Worm (Caenorhabditis elegans) whole organism, late embryonic: ENCODE results near the gene nuo-3.

ENCODE experiments used
- C08G9.2 ChIP-seq: sonication (generic microtip); optimal IDR thresholded peaks from 2 replicates; lab custom pipeline; 2016; ENCODE audit warnings: mild to moderate bottlenecking, missing genetic modification characterization, moderate library complexity, missing compliant biosample characterization
- C38D4.7 ChIP-seq: fragments of 200-800 bp; sonication (Bioruptor generic); optimal IDR thresholded peaks from 2 replicates; lab custom pipeline; 2018; ENCODE audit warnings: mild to moderate bottlenecking, missing genetic modification characterization, moderate library complexity, missing compliant biosample characterization
- K09A11.1 ChIP-seq: sonication (generic microtip); optimal IDR thresholded peaks from 2 replicates; lab custom pipeline; 2017; ENCODE audit warnings: antibody characterized with exemption, mild to moderate bottlenecking, missing genetic modification characterization, missing compliant biosample characterization; ENCODE audit not compliant: insufficient read depth
- T23F11.4 ChIP-seq: fragments of 200-800 bp; sonication (Bioruptor generic); optimal IDR thresholded peaks from 2 replicates; lab custom pipeline; 2018; ENCODE audit warnings: mild to moderate bottlenecking, missing genetic modification characterization, missing compliant biosample characterization
- Y22D7AL.16 ChIP-seq: sonication (generic microtip); optimal IDR thresholded peaks from 2 replicates; lab custom pipeline; 2016; ENCODE audit warnings: missing genetic modification characterization, missing compliant biosample characterization
- ahr-1 ChIP-seq: sonication (generic microtip); optimal IDR thresholded peaks from 2 replicates; lab custom pipeline; 2016; ENCODE audit warnings: missing genetic modification characterization, missing compliant biosample characterization
- ama-1 ChIP-seq: fragments of 150-350 bp; optimal IDR thresholded peaks from 2 replicates; lab custom pipeline; 2014
- ceh-14 ChIP-seq: sonication (generic microtip); optimal IDR thresholded peaks from 2 replicates; lab custom pipeline; 2016; ENCODE audit warnings: missing genotype, missing genetic modification characterization, missing compliant biosample characterization
- ceh-18 ChIP-seq: sonication (generic microtip); optimal IDR thresholded peaks from 2 replicates; lab custom pipeline; 2016; ENCODE audit warnings: missing genetic modification characterization, missing compliant biosample characterization
- ceh-19 ChIP-seq: fragments of 200-800 bp; sonication (Bioruptor generic); optimal IDR thresholded peaks from 2 replicates; lab custom pipeline; 2018; ENCODE audit warnings: mild to moderate bottlenecking, missing genetic modification characterization, missing compliant biosample characterization
- ceh-2 ChIP-seq: sonication (generic microtip); optimal IDR thresholded peaks from 2 replicates; lab custom pipeline; 2016; ENCODE audit warnings: missing genotype, missing genetic modification characterization, missing compliant biosample characterization
- ceh-22 ChIP-seq: sonication (generic microtip); optimal IDR thresholded peaks from 2 replicates; lab custom pipeline; 2017; ENCODE audit warnings: missing biosample characterization, missing genetic modification characterization
- ceh-30 ChIP-seq: fragments of 150-350 bp; optimal IDR thresholded peaks from 2 replicates; lab custom pipeline; 2014; ENCODE audit warnings: missing biosample characterization, missing genetic modification characterization
- ceh-31 ChIP-seq: sonication (generic microtip); optimal IDR thresholded peaks from 2 replicates; lab custom pipeline; 2016; ENCODE audit warnings: missing genetic modification characterization, missing compliant biosample characterization
- ceh-34 ChIP-seq: sonication (generic microtip); optimal IDR thresholded peaks from 2 replicates; lab custom pipeline; 2016; ENCODE audit warnings: mild to moderate bottlenecking, missing genetic modification characterization, missing compliant biosample characterization
- ceh-45 ChIP-seq: fragments of 200-800 bp; sonication (Bioruptor generic); IDR thresholded peaks from 2 replicates; pipeline ENCODE4 v1.3.6; 2022; ENCODE audit warnings: missing genetic modification reagents, missing genetic modification characterization, missing compliant biosample characterization
- ceh-48 ChIP-seq: sonication (generic microtip); optimal IDR thresholded peaks from 2 replicates; lab custom pipeline; 2016; ENCODE audit warnings: missing genetic modification characterization, inconsistent platforms, missing compliant biosample characterization
- ceh-6 ChIP-seq: fragments of 200-800 bp; sonication (Bioruptor generic); optimal IDR thresholded peaks from 2 replicates; lab custom pipeline; 2018; ENCODE audit warnings: mild to moderate bottlenecking, missing genetic modification characterization, missing compliant biosample characterization
- ceh-9 ChIP-seq: sonication (generic microtip); optimal IDR thresholded peaks from 2 replicates; lab custom pipeline; 2016; ENCODE audit warnings: mild to moderate bottlenecking, missing genetic modification characterization, inconsistent platforms, missing compliant biosample characterization
- dve-1 ChIP-seq: sonication (generic microtip); optimal IDR thresholded peaks from 2 replicates; lab custom pipeline; 2017; ENCODE audit warnings: antibody characterized with exemption, mild to moderate bottlenecking, missing genetic modification characterization, missing compliant biosample characterization
- ets-4 ChIP-seq: sonication (generic microtip); optimal IDR thresholded peaks from 2 replicates; lab custom pipeline; 2016; ENCODE audit warnings: missing genetic modification characterization, missing compliant biosample characterization
- eyg-1 ChIP-seq: sonication (generic microtip); optimal IDR thresholded peaks from 2 replicates; lab custom pipeline; 2016; ENCODE audit warnings: missing genotype, missing genetic modification characterization, missing compliant biosample characterization
- fax-1 ChIP-seq: sonication (generic microtip); optimal IDR thresholded peaks from 2 replicates; lab custom pipeline; 2016; ENCODE audit warnings: missing genotype, missing genetic modification characterization, missing compliant biosample characterization
- fkh-6 ChIP-seq: sonication (generic microtip); optimal IDR thresholded peaks from 2 replicates; lab custom pipeline; 2016; ENCODE audit warnings: missing genetic modification characterization, missing compliant biosample characterization
- gmeb-2 ChIP-seq: sonication (generic microtip); optimal IDR thresholded peaks from 2 replicates; lab custom pipeline; 2016; ENCODE audit warnings: missing genetic modification characterization, inconsistent platforms, missing compliant biosample characterization
- hlh-13 ChIP-seq: fragments of 200-800 bp; sonication (Bioruptor generic); optimal IDR thresholded peaks from 2 replicates; lab custom pipeline; 2018; ENCODE audit warnings: mild to moderate bottlenecking, missing genetic modification characterization, missing compliant biosample characterization
- hlh-15 ChIP-seq: sonication (generic microtip); optimal IDR thresholded peaks from 2 replicates; lab custom pipeline; 2016; ENCODE audit warnings: missing genetic modification characterization, missing compliant biosample characterization
- hlh-30 ChIP-seq: sonication (generic microtip); optimal IDR thresholded peaks from 2 replicates; lab custom pipeline; 2017; ENCODE audit warnings: antibody characterized with exemption, missing genetic modification characterization, missing compliant biosample characterization; ENCODE audit not compliant: insufficient read depth
- hlh-8 ChIP-seq: sonication (generic microtip); optimal IDR thresholded peaks from 2 replicates; lab custom pipeline; 2016; ENCODE audit warnings: missing genotype, missing genetic modification characterization, missing compliant biosample characterization
- lim-6 ChIP-seq: sonication (generic microtip); optimal IDR thresholded peaks from 2 replicates; lab custom pipeline; 2016; ENCODE audit warnings: missing genetic modification characterization, missing compliant biosample characterization
- lin-11 ChIP-seq: fragments of 200-800 bp; sonication (Bioruptor generic); optimal IDR thresholded peaks from 2 replicates; lab custom pipeline; 2018; ENCODE audit warnings: mild to moderate bottlenecking, missing genetic modification characterization, missing compliant biosample characterization
- mec-3 ChIP-seq: sonication (generic microtip); optimal IDR thresholded peaks from 2 replicates; lab custom pipeline; 2016; ENCODE audit warnings: borderline replicate concordance, missing genetic modification characterization, missing compliant biosample characterization
- nfya-1 ChIP-seq: sonication (generic microtip); optimal IDR thresholded peaks from 2 replicates; lab custom pipeline; 2017; ENCODE audit warnings: missing genetic modification characterization, mild to moderate bottlenecking, missing compliant biosample characterization, antibody characterized with exemption, moderate library complexity
- nhr-11 ChIP-seq: fragments of 150-350 bp; optimal IDR thresholded peaks from 2 replicates; lab custom pipeline; 2014; ENCODE audit warnings: missing biosample characterization, missing genetic modification characterization
- nhr-232 ChIP-seq: sonication (generic microtip); optimal IDR thresholded peaks from 2 replicates; lab custom pipeline; 2016; ENCODE audit warnings: missing genetic modification characterization, missing compliant biosample characterization
- npax-4 ChIP-seq: sonication (generic microtip); optimal IDR thresholded peaks from 2 replicates; lab custom pipeline; 2016; ENCODE audit warnings: missing genetic modification characterization, missing compliant biosample characterization
- pag-3 ChIP-seq: sonication (generic microtip); optimal IDR thresholded peaks from 2 replicates; lab custom pipeline; 2016; ENCODE audit warnings: missing compliant biosample characterization, missing genetic modification characterization, borderline replicate concordance
- pax-1 ChIP-seq: fragments of 150-350 bp; optimal IDR thresholded peaks from 2 replicates; lab custom pipeline; 2014; ENCODE audit warnings: missing biosample characterization, missing genetic modification characterization
- pha-4 ChIP-seq: fragments of 150-350 bp; optimal IDR thresholded peaks from 2 replicates; lab custom pipeline; 2018; ENCODE audit warnings: missing biosample characterization, missing genetic modification reagents, missing genetic modification characterization
- pqm-1 ChIP-seq: sonication (generic microtip); optimal IDR thresholded peaks from 2 replicates; lab custom pipeline; 2016; ENCODE audit warnings: missing genetic modification characterization, missing compliant biosample characterization
- rnt-1 ChIP-seq: sonication (generic microtip); optimal IDR thresholded peaks from 2 replicates; lab custom pipeline; 2016; ENCODE audit warnings: missing genetic modification characterization, missing compliant biosample characterization
- sdc-2 ChIP-seq: sonication (generic microtip); optimal IDR thresholded peaks from 2 replicates; lab custom pipeline; 2016; ENCODE audit warnings: missing genotype, missing genetic modification characterization, missing compliant biosample characterization
- sox-2 ChIP-seq: fragments of 200-800 bp; sonication (Bioruptor generic); IDR thresholded peaks from 2 replicates; pipeline ENCODE4 v1.3.6; 2022; ENCODE audit warnings: missing genetic modification reagents, missing genetic modification characterization, missing compliant biosample characterization
- sox-4 ChIP-seq: sonication (generic microtip); optimal IDR thresholded peaks from 2 replicates; lab custom pipeline; 2017; ENCODE audit warnings: mild to moderate bottlenecking, missing genetic modification characterization, inconsistent platforms, missing compliant biosample characterization
- syd-9 ChIP-seq: sonication (generic microtip); optimal IDR thresholded peaks from 2 replicates; lab custom pipeline; 2016; ENCODE audit warnings: mild to moderate bottlenecking, missing genetic modification characterization, moderate library complexity, missing compliant biosample characterization
- tbx-7 ChIP-seq: sonication (generic microtip); optimal IDR thresholded peaks from 2 replicates; lab custom pipeline; 2016; ENCODE audit warnings: missing genotype, missing genetic modification characterization, missing compliant biosample characterization
- unc-3 ChIP-seq, 2 experiments: fragments of 200-800 bp in 1 of 2; sonication (Bioruptor generic) in 1 of 2; sonication (generic microtip) in 1 of 2; conservative IDR thresholded peaks in 1 of 2; optimal IDR thresholded peaks in 1 of 2; 2 replicates each; pipeline versions ENCODE4 v1.3.6 to Lab custom; 2016 to 2022; ENCODE audit warnings: missing compliant biosample characterization in 2 of 2, missing genetic modification characterization in 2 of 2, missing genetic modification reagents in 1 of 2
- unc-42 ChIP-seq: sonication (generic microtip); optimal IDR thresholded peaks from 2 replicates; lab custom pipeline; 2016; ENCODE audit warnings: missing genotype, missing genetic modification characterization, missing compliant biosample characterization
- unc-55 ChIP-seq: sonication (generic microtip); optimal IDR thresholded peaks from 2 replicates; lab custom pipeline; 2017; ENCODE audit warnings: missing biosample characterization, missing genetic modification reagents, missing genetic modification characterization
- unc-86 ChIP-seq: sonication (generic microtip); optimal IDR thresholded peaks from 2 replicates; lab custom pipeline; 2016; ENCODE audit warnings: missing genetic modification characterization, missing compliant biosample characterization
- zip-5 ChIP-seq: sonication (generic microtip); optimal IDR thresholded peaks from 2 replicates; lab custom pipeline; 2016; ENCODE audit warnings: missing genetic modification characterization, missing compliant biosample characterization
- ztf-16 ChIP-seq: sonication (generic microtip); optimal IDR thresholded peaks from 2 replicates; lab custom pipeline; 2017; ENCODE audit warnings: missing genetic modification characterization, missing compliant biosample characterization

Gene nuo-3

ce11 chrIV:14793900-14794624, 3.3 kb downstream of the nuo-3 start:
- TF ChIP-seq ztf-16 (tag; lab: Kevin White, UChicago) (no peak), hlh-30 (tag; lab: Kevin White, UChicago) (peak; percentile 21), ceh-48 (tag; lab: Kevin White, UChicago) (peak; percentile 94), Y22D7AL.16 (tag; lab: Kevin White, UChicago) (no peak), C38D4.7 (peak; percentile 1), mec-3 (no peak), unc-42 (tag; lab: Kevin White, UChicago) (no peak), C08G9.2 (tag; lab: Kevin White, UChicago) (no peak), nhr-11 (no peak), ahr-1 (tag; lab: Kevin White, UChicago) (no peak), ceh-22 (tag; lab: Kevin White, UChicago) (no peak), pqm-1 (tag; lab: Kevin White, UChicago) (no peak), pha-4 (tag; lab: Kevin White, UChicago) (no peak), T23F11.4 (GFP tag; lab: Kevin White, UChicago) (no peak), zip-5 (tag; lab: Kevin White, UChicago) (no peak), unc-86 (tag; lab: Kevin White, UChicago) (no peak), hlh-15 (tag; lab: Kevin White, UChicago) (no peak), ceh-6 (GFP tag; lab: Kevin White, UChicago) (peak; percentile 27), sox-2 (GFP tag; lab: Robert Waterston, UW) (no peak), eyg-1 (tag; lab: Kevin White, UChicago) (no peak), ceh-34 (tag; lab: Kevin White, UChicago) (peak; percentile 74), hlh-13 (GFP tag; lab: Kevin White, UChicago) (no peak), gmeb-2 (tag; lab: Kevin White, UChicago) (no peak), K09A11.1 (tag; lab: Kevin White, UChicago) (no peak), ceh-9 (tag; lab: Kevin White, UChicago) (no peak), ceh-45 (GFP tag; lab: Robert Waterston, UW) (no peak), npax-4 (no peak), lim-6 (tag; lab: Kevin White, UChicago) (no peak), ceh-2 (tag; lab: Kevin White, UChicago) (no peak), sdc-2 (tag; lab: Kevin White, UChicago) (no peak), pag-3 (no peak), rnt-1 (peak; percentile 61), ceh-18 (tag; lab: Kevin White, UChicago) (peak; percentile 30), lin-11 (no peak), syd-9 (tag; lab: Kevin White, UChicago) (peak; percentile 13), fax-1 (tag; lab: Kevin White, UChicago) (no peak), ama-1 (lab: Kevin White, UChicago) (no peak), nhr-232 (tag; lab: Kevin White, UChicago) (no peak), fkh-6 (tag; lab: Kevin White, UChicago) (no peak), hlh-8 (tag; lab: Kevin White, UChicago) (no peak), ceh-31 (tag; lab: Kevin White, UChicago) (peak; percentile 63), tbx-7 (tag; lab: Kevin White, UChicago) (no peak), ets-4 (peak; percentile 51), unc-3 (GFP tag; conservative IDR thresholded peaks at IDR 0.05; lab: Robert Waterston, UW) (no peak), unc-3 (tag; optimal IDR thresholded peaks at IDR 0.05; lab: Kevin White, UChicago) (no peak), ceh-30 (tag; lab: Kevin White, UChicago) (no peak), unc-55 (GFP tag; lab: Kevin White, UChicago) (no peak), ceh-19 (peak; percentile 50), dve-1 (no peak), ceh-14 (tag; lab: Kevin White, UChicago) (peak; percentile 7), sox-4 (tag; lab: Kevin White, UChicago) (no peak), nfya-1 (tag; lab: Kevin White, UChicago) (peak; percentile 75), pax-1 (no peak)
